Worm (Caenorhabditis elegans) whole organism, dauer: ENCODE measurements around the gene T06C12.12.
"Not testable (repeated sequence)": the region's sequence is repeated elsewhere in the genome, so short reads cannot be mapped to it uniquely, and the experiment has no call there.

ENCODE experiments used
- unc-62 ChIP-seq: sonication (generic microtip); optimal IDR thresholded peaks from 2 replicates; lab custom pipeline; 2017; ENCODE audit warnings: missing biosample characterization, missing genetic modification reagents, missing genetic modification characterization

Gene T06C12.12

DNA sequence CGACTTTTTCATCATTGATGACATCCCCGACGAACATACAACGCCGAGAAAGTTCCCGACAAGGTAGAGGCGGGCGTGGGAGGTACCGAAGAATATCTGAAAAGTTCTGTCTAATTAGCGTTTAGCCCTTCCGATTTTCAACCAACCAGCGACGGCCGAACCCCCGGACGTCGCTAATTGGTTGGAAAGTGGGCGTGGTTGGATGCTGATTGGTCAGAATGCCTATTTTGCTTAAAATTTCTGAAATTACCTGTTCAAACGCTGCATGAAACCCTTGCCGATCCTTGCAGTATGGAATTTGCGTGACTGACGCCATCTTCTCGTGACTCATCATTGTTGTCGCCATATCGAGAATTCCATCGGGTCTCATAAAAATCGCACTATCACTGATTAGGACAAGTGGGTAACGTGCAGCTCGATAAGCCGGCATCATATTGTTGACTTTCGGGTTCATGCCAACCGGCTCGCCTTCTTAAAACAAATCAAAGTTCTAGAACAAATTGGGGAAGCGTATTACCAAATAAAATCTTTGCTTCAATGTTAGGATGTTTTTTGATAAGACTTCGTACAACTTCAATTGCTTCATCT, 4.1 kb upstream of the T06C12.12 start:
- no peak for TF ChIP-seq unc-62

DNA sequence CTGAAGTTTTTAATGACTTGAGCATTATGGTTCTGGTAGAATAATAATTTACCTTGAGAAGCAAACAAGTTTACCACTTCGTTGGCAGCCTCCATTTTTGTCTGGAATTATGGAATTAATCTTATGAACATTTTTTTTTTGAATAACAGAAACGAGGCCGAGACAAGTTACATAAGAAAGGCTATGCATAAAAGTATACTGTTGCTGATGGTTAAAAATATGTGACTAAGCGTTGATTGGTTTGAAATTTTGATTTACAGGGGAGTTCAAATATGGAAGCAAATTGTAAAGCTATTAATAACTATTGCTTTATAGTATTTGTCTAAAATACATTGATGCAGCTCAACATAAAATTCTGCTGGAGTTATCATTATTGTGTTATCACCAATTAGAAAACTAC, 3.1 kb upstream of the T06C12.12 start, which contains the start of gene cgt-1:
cgt-1 (minus strand) TSS at position 101 of the 400 bp plus-strand sequence.
- TF ChIP-seq unc-62: no peak

DNA sequence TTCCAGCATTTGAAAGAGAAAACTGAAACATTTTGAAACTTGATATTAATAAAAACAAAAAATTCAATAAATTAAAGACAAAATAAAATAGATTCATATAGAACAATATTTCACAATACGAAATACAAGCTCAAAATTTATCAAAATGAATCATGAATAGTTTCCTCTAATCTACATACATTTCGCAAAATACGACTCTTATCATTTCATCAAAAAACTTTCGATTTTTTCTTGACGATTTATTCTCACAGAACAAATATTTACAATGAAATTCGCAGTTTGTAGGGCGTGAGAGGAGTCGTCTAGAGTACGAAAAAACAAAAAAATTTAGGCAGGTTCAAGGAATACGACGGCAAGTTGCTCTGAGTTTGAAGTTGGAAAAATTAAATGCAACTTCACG, 1.7 kb upstream of the T06C12.12 start:
- no peak for TF ChIP-seq unc-62

DNA sequence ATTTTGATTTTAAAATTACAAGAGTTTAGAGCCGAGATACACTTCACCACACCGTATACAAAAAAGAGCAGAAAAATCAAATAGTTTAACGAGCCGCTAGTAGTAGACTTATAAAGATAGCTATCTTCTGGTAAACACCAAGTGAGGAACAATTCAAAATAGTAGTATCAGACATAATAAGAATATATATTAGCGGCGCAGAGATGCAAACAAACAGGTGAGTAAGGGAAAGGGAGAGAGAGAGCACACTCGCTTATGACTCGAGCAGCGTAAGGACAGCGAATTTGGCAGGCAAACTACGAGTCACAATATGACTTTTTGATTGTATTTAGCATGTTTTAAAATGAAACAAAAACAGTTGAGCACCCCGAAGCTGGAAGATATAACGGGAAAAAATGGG, 582 bp upstream of the T06C12.12 start:
- no peak for TF ChIP-seq unc-62

DNA sequence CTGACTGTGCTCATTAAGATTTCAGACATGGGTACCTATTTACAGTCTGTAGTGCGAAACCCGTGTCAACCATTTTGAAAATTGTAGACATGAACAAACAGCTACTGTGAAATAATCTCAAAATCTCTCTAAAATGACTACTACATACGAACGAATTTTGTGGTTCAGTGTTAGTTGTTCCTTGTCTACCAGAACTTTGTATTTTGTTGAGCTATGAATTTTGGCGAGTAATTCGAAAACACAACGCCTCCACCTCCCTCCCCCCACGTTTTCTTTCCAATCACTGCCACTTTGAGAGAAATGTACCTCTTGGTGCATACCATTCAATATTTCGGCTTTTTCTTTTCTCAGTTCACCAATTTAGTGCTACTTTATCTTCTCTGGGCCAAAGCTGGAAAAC, 835 bp downstream of the T06C12.12 start, which contains the start of gene T06C12.11:
T06C12.11 (plus strand) TSS at position 301 of the 400 bp plus-strand sequence.
- TF ChIP-seq unc-62: no peak

DNA sequence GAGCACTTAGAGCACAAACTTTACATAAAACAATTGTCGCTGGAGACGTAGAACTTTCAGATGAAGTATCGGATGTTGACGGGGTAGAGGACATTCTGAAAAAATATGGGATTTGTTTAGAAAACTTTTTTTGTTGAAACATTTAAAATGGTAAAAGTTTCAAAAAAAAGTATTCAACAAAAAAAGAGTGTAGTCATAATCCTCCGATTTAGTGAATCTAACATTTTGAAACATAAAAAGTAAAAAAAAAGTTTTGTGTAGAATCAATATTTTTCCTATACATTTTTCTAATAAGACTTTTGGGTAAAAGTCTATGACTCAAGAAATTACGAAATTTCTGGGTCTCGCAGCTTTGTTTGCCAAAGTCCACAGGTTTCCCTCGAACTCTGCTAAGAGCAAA, 4.8 kb downstream of the T06C12.12 start, which contains the start of gene nhr-213:
nhr-213 (minus strand) TSS at position 101 of the 400 bp plus-strand sequence.
- TF ChIP-seq unc-62: no peak

DNA sequence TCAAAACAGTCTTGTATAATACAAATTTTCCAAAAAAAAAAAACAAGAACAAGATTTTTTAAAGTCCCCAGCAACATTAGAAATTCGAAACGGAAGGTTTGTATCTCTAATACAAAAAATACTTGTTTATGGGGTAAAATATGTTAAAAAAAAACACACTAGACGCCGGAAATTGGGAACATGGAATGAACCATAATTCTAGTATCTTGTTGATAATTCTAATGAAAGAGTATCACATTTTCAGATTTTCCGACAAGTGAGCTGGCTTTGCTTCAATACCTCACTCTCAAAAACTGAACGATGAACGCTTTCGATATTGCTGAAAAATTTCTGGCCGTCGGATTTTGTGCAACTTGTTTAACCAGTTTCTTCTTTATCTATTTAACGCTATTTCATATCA, 5.8 kb downstream of the T06C12.12 start, which contains the start of gene str-60:
str-60 (plus strand) TSS at position 301 of the 400 bp plus-strand sequence.
- no peak for TF ChIP-seq unc-62

DNA sequence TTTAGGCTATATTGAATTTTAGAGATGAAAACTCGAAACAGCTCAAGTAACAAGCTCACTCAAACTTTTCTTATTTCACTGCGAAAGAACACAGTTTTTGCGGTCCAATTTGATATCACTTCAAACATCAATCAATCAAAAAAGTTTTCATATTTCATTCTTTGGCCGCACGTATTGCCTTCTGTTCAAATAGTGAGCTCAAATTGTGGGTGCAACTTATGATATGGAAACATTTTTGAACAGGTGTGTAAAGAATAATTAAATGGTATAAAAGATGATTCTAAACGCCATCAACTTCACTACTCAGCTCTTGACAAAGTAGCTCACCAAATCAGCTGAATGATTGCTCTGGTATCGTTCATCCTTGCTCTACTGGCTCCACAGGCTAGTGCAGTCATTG, 7.8 kb downstream of the T06C12.12 start, which contains the start of gene T06C12.14:
T06C12.14 (plus strand) TSS at position 301 of the 400 bp plus-strand sequence.
- no peak for TF ChIP-seq unc-62

DNA sequence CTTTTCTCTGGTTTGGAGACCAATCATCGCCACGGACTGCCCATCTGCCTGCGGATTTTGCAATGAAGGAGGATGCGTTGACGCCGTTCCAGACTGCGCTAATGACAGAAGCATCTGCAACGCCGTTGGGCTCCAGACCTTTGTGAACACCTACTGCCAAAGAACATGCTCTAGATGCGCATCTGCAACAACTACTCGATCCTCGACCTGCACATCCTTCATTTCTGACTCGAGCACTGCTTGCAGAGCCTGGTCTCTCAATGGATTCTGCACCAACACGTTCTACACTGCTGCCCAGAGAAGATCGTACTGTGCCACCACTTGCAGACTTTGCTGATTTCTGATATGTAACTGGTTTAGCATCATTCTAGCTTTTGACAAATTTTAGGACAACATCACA, 8.7 kb downstream of the T06C12.12 start:
- no peak for TF ChIP-seq unc-62

DNA sequence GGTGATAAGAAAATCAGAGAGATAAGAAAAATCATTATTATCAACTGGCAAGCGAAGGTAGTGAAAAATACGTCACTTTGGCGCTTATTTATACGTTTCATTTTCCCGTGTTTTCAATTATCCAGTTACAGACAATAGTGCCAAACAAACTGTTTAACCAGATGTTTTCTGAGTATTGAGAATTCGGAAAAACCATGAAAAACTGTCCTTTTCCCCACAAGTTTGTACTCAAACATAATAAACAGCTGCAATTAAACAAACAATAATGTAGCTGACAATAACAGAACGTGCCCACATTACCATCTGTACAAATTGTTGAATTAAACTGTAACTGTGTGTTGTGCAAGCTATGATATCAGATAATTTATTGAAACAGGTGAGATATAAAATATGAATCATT, 13.7 kb downstream of the T06C12.12 start, which contains the start of the genes F35E8.1 and F35E8.2:
F35E8.1 (minus strand) TSS at position 101 of the 400 bp plus-strand sequence.
F35E8.2 (plus strand) TSS at position 132 of the 400 bp plus-strand sequence.
- not testable (repeated sequence) for TF ChIP-seq unc-62

DNA sequence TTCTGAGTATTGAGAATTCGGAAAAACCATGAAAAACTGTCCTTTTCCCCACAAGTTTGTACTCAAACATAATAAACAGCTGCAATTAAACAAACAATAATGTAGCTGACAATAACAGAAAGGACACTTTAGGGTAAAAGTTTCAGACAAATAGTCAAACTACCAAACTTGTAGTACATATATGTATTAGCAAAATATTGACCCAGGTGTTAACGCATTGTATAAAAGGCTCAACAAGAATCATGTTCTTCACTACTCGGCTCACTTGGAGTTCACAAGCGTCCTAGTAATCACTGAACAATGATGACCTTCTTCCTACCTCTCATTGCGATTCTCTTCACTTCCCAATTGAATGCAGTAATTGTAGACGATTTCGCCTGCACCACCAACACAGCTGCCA, 20.0 kb downstream of the T06C12.12 start, which contains the start of gene F35E8.6:
F35E8.6 (plus strand) TSS at position 301 of the 400 bp plus-strand sequence.
- TF ChIP-seq unc-62: no peak

DNA sequence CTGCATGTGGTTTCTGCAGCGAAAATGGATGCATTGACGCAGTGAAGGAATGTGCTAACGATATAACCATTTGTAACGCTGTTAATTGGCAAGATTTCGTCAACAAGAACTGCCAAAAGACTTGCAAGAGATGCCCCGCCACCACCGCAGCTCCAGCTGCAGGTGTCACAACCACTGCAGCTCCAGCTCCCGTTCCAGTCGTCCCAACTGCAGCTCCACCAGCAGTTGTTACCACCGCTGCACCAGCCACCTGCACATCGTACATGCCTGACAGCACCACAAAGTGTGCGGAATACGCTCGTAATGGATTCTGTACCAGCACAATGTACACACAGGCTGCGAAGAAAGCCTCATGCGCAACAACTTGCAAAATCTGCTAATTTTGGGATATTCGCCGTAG, 20.8 kb downstream of the T06C12.12 start:
- no peak for TF ChIP-seq unc-62

DNA sequence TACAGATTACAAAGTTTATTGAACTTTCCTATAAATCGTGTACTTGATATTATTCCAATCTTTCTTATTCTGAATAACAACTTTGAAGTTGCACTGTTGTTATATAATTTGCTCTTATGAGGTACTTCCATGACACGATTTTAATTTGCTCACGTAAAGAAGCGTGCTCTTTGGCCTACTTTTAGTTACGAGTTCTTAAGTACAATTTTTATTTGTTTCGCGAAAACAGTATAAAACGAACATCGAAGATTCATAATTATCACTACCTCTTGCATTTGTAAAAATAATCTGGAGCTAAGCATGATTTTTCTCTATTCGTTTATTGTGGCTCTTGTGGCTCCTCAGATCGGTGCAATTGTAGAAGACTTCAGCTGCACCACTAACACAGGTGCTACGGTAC, 21.9 kb downstream of the T06C12.12 start, which contains the start of gene F35E8.7:
F35E8.7 (plus strand) TSS at position 301 of the 400 bp plus-strand sequence.
- no peak for TF ChIP-seq unc-62

DNA sequence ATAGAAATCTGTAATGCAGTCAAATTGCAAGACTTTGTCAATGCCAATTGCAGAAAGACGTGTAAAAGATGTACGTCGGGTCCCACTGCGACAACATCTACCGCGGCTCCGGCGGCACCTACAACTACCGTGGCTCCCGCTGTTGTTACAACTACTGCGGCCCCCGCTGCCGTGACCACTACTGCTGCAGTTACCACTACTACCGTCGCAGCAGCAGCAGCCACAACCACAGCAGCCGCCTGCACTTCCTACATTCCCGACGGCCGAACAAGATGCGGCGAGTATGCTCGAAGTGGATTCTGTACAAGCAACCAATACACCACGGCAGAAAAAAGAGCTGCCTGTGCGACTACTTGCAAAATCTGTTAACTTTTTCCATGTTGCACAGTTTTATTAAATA, 22.9 kb downstream of the T06C12.12 start:
- no peak for TF ChIP-seq unc-62

DNA sequence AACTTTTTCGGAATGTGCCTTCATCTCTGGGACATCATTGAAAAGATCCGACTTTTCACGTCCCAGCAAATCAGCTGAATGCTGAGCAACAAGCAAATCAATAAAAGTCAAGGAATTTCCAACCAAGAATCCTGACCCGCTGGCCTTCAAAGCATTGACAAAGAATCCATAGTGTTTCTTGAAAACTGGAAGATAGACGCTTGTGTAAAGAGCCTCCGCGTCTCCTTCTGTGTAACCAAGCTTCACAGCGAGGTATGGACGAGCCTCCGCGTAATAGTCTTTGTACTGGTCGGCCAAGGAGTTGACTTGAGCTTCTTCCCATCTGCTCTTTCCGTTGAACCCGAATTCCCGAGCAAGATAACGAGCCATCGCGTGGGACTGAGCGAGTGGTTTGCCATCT, 23.4 kb downstream of the T06C12.12 start:
- TF ChIP-seq unc-62: no peak

DNA sequence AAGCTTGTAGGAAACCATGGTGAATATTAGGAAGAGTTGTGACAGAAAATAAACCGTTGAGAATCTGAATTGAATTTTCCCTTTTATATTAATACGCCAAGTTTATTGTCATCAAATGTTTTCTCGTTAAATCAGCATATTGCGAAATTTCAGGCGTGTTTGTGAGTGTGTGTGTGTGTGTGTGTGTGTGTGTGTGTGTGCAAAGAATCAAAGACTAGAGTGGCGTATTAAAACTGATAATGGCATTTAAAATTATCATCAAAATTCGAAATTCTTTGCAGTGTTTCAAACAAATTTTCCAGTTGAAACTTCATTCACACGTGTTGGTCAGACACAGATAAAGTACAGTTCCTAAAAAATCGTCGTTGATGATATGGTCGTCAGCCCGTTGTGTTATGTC, 24.1 kb downstream of the T06C12.12 start, which contains the start of gene gst-38:
gst-38 (minus strand) TSS at position 152 of the 400 bp plus-strand sequence.
- TF ChIP-seq unc-62: no peak

DNA sequence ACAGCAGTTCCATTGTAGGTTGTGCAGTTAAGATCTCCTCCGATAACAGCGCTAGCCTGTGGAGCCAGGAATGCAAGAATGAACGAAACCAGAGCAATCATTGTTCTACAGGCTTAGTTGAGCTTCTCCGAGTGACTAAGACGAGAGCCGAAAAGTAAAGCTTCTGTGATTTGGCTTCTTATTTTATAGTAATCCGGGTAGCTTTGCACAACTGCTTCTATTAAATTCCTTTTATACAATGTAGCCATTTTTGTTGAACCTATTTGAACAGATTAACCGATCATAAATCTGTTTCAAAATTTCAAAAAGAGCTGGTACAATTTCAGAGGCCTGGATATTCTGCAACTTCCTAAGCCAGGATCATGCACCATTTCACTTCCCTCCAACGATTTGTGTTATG, 25.6 kb downstream of the T06C12.12 start, which contains the start of gene F35E8.9:
F35E8.9 (minus strand) TSS at position 101 of the 400 bp plus-strand sequence.
- TF ChIP-seq unc-62: no peak

DNA sequence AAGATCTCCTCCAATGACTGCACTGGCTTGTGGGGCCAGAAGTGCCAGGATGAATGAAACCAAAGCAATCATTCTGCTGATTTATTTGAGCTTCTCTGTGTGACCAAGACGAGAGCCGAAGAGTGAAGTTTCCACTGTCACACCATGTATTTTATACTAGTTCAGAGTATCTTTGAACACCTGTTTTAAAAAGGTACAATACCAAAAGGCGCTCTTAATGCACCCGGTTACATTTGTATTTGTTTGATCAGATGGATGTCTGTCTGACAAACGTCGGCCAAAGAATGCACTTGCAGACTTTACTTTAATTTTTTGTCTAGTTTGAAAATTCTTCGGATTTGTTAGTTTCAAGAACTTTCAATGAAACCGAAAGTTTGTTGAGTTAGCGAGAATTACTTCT, 28.4 kb downstream of the T06C12.12 start, which contains the start of gene F35E8.10:
F35E8.10 (minus strand) TSS at position 101 of the 400 bp plus-strand sequence.
- TF ChIP-seq unc-62: no peak
